Fruit fly (Drosophila melanogaster): ENCODE results near the gene CG4073.

Gene CG4073

DNA sequence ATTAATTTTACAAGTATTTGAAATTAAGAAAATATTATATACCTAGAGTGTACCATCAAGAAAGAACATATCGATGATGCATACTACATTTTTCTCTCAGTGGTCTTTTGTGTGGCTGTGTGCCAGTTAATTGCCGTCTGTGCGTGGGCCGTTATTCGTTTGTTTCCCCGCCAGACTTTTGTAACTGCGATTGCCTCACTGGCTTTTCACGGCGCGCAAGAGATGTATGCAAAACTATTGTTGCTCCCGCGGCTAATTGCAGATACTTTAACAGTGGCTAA is 33.0 kb upstream of the CG4073 start (continued):
- TF ChIP-seq CG14860 (GFP tag; IDR thresholded peaks at IDR 0.05; ENCODE audit: partially characterized antibody) (no peak), Dref (GFP tag; IDR thresholded peaks at IDR 0.05) (no peak), grau (tag; optimal IDR thresholded peaks at IDR 0.05) (no peak), CG30020 (tag; optimal IDR thresholded peaks at IDR 0.05) (no peak), ham (GFP tag; IDR thresholded peaks at IDR 0.05) (no peak), Sry-δ (GFP tag; optimal IDR thresholded peaks at IDR 0.05) (no peak), CG17829 (tag; optimal IDR thresholded peaks at IDR 0.05) (peak; percentile 15), CG31365 (tag; optimal IDR thresholded peaks at IDR 0.05) (peak; percentile 13), CG4360 (GFP tag; IDR thresholded peaks at IDR 0.05) (0 out of 2 replicates have a peak, but pooled peaks have one; percentile 36), ind (GFP tag; optimal IDR thresholded peaks at IDR 0.05) (peak; percentile 8), slou (GFP tag; optimal IDR thresholded peaks at IDR 0.05) (no peak), wek (GFP tag; optimal IDR thresholded peaks at IDR 0.05) (no peak), CG3726 (GFP tag; IDR thresholded peaks at IDR 0.05) (0 out of 3 replicates have a peak, but pooled peaks have one; percentile 39), tin (GFP tag; optimal IDR thresholded peaks at IDR 0.05) (no peak), Hand (GFP tag; optimal IDR thresholded peaks at IDR 0.05) (no peak), inv (GFP tag; IDR thresholded peaks at IDR 0.05; ENCODE audit: partially characterized antibody) (no peak), pfk (GFP tag; optimal IDR thresholded peaks at IDR 0.05) (no peak), CG1792 (GFP tag; optimal IDR thresholded peaks at IDR 0.05) (no peak), Trl (optimal IDR thresholded peaks at IDR 0.05) (no peak), Trl (GFP tag; optimal IDR thresholded peaks at IDR 0.05) (no peak), HmgZ (tag; optimal IDR thresholded peaks at IDR 0.05) (no peak), CoRest (tag; optimal IDR thresholded peaks at IDR 0.05) (no peak), MESR4 (GFP tag; optimal IDR thresholded peaks at IDR 0.05) (no peak), Dek (tag; optimal IDR thresholded peaks at IDR 0.05) (peak; percentile 1), CG2712 (tag; optimal IDR thresholded peaks at IDR 0.05) (peak; percentile 47), CG7963 (GFP tag; IDR thresholded peaks at IDR 0.05; ENCODE audit: partially characterized antibody) (no peak), Hey (tag; optimal IDR thresholded peaks at IDR 0.05) (no peak), slp2 (GFP tag; optimal IDR thresholded peaks at IDR 0.05) (no peak), CG32772 (GFP tag; IDR thresholded peaks at IDR 0.05) (peak; percentile 57; the same call in 1 of the 2 replicates), CG17186 (GFP tag; optimal IDR thresholded peaks at IDR 0.05) (no peak), Sox100B (GFP tag; optimal IDR thresholded peaks at IDR 0.05) (no peak), ci (GFP tag; IDR thresholded peaks at IDR 0.05) (peak; percentile 82), vnd (GFP tag; IDR thresholded peaks at IDR 0.05; ENCODE audit: partially characterized antibody) (no peak), scrt (GFP tag; optimal IDR thresholded peaks at IDR 0.05) (no peak), Camta (GFP tag; optimal IDR thresholded peaks at IDR 0.05) (no peak), CG9727 (GFP tag; optimal IDR thresholded peaks at IDR 0.05) (no peak), nom (GFP tag; optimal IDR thresholded peaks at IDR 0.05) (no peak), chn (GFP tag; optimal IDR thresholded peaks at IDR 0.05) (no peak), ftz-f1 (GFP tag; optimal IDR thresholded peaks at IDR 0.05) (no peak), unpg (GFP tag; optimal IDR thresholded peaks at IDR 0.05) (peak; percentile 75), row (GFP tag; IDR thresholded peaks at IDR 0.05) (peak; percentile 9), CG12659 (GFP tag; optimal IDR thresholded peaks at IDR 0.05) (no peak), Nf-YA (GFP tag; IDR thresholded peaks at IDR 0.05) (peak; percentile 77), Mrtf (GFP tag; IDR thresholded peaks at IDR 0.05) (peak; percentile 75), CG10321 (GFP tag; IDR thresholded peaks at IDR 0.05) (0 out of 2 replicates have a peak, but pooled peaks have one; percentile 33), CG6654 (GFP tag; optimal IDR thresholded peaks at IDR 0.05) (peak; percentile 13), CG17568 (GFP tag; optimal IDR thresholded peaks at IDR 0.05) (no peak), aop (GFP tag; IDR thresholded peaks at IDR 0.05) (no peak), twi (tag; optimal IDR thresholded peaks at IDR 0.05) (no peak), tll (GFP tag; optimal IDR thresholded peaks at IDR 0.05) (no peak), Atf3 (GFP tag; optimal IDR thresholded peaks at IDR 0.05) (no peak), Asciz (GFP tag; optimal IDR thresholded peaks at IDR 0.05) (no peak)
